Fruit fly (Drosophila melanogaster) whole organism, embryonic: ENCODE measurements around the gene CG9928.

ENCODE experiments used
- Atf3 ChIP-seq: fragments of 200-800 bp; sonication (Bioruptor generic); optimal IDR thresholded peaks from 3 replicates; lab custom pipeline; 2016; ENCODE audit warnings: missing biosample characterization, missing genetic modification characterization
- B-H2 ChIP-seq: fragments of 200-800 bp; sonication (Bioruptor generic); optimal IDR thresholded peaks from 2 replicates; lab custom pipeline; 2018; ENCODE audit warnings: missing biosample characterization, mild to moderate bottlenecking, missing genetic modification characterization
- BtbVII ChIP-seq: fragments of 200-800 bp; sonication (Bioruptor generic); optimal IDR thresholded peaks from 3 replicates; lab custom pipeline; 2017; ENCODE audit warnings: missing biosample characterization, mild to moderate bottlenecking, missing genetic modification characterization
- CG11560 ChIP-seq: fragments of 200-800 bp; sonication (Bioruptor generic); IDR thresholded peaks from 3 replicates; pipeline ENCODE4 v1.3.6; 2022; ENCODE audit warnings: missing biosample characterization, missing genetic modification characterization
- CG12071 ChIP-seq: fragments of 200-800 bp; sonication (Bioruptor generic); optimal IDR thresholded peaks from 3 replicates; lab custom pipeline; 2018; ENCODE audit warnings: missing biosample characterization, mild to moderate bottlenecking, missing genetic modification characterization
- CG13424 ChIP-seq: fragments of 200-800 bp; sonication (Bioruptor generic); optimal IDR thresholded peaks from 2 replicates; lab custom pipeline; 2019; ENCODE audit warnings: missing biosample characterization, mild to moderate bottlenecking, missing genetic modification characterization, moderate library complexity
- CG14050 ChIP-seq: fragments of 200-800 bp; sonication (Bioruptor generic); IDR thresholded peaks from 3 replicates; pipeline ENCODE4 v1.3.6; 2022; ENCODE audit warnings: missing biosample characterization, missing genetic modification characterization
- CG15011 ChIP-seq: fragments of 200-800 bp; sonication (Bioruptor generic); optimal IDR thresholded peaks from 3 replicates; lab custom pipeline; 2018; ENCODE audit warnings: missing biosample characterization, mild to moderate bottlenecking, missing genetic modification characterization
- CG1529 ChIP-seq: fragments of 200-800 bp; sonication (Bioruptor generic); optimal IDR thresholded peaks from 3 replicates; lab custom pipeline; 2018; ENCODE audit warnings: missing biosample characterization, missing genetic modification characterization
- CG1832 ChIP-seq: fragments of 200-800 bp; sonication (Bioruptor generic); optimal IDR thresholded peaks from 2 replicates; lab custom pipeline; 2017; ENCODE audit warnings: missing biosample characterization, mild to moderate bottlenecking, missing genetic modification characterization, inconsistent platforms
- CG18476 ChIP-seq: fragments of 200-800 bp; sonication (Bioruptor generic); optimal IDR thresholded peaks from 2 replicates; lab custom pipeline; 2016; ENCODE audit warnings: missing biosample characterization, mild to moderate bottlenecking, missing genetic modification characterization
- CG3281 ChIP-seq: fragments of 200-800 bp; sonication (Bioruptor generic); optimal IDR thresholded peaks from 3 replicates; lab custom pipeline; 2017; ENCODE audit warnings: missing biosample characterization, mild to moderate bottlenecking, missing genetic modification characterization
- CG34376 ChIP-seq: fragments of 200-800 bp; sonication (Bioruptor generic); optimal IDR thresholded peaks from 2 replicates; lab custom pipeline; 2018; ENCODE audit warnings: missing biosample characterization, mild to moderate bottlenecking, missing genetic modification characterization
- CG6254 ChIP-seq: fragments of 200-800 bp; sonication (Bioruptor generic); optimal IDR thresholded peaks from 3 replicates; lab custom pipeline; 2017; ENCODE audit warnings: mild to moderate bottlenecking, missing biosample characterization, missing genetic modification reagents, missing genetic modification characterization
- CG6791 ChIP-seq: fragments of 200-800 bp; sonication (Bioruptor generic); IDR thresholded peaks from 3 replicates; pipeline ENCODE4 v1.3.6; 2022; ENCODE audit warnings: missing biosample characterization, missing genetic modification characterization; ENCODE audit not compliant: partially characterized antibody
- CG7556 ChIP-seq: fragments of 200-800 bp; sonication (Bioruptor generic); optimal IDR thresholded peaks from 2 replicates; lab custom pipeline; 2017; ENCODE audit warnings: missing biosample characterization, mild to moderate bottlenecking, missing genetic modification characterization
- CG7839 ChIP-seq: fragments of 200-800 bp; sonication (Bioruptor generic); optimal IDR thresholded peaks from 3 replicates; lab custom pipeline; 2018; ENCODE audit warnings: missing biosample characterization, mild to moderate bottlenecking, missing genetic modification characterization, moderate library complexity
- CG8089 ChIP-seq: fragments of 200-800 bp; sonication (Bioruptor generic); optimal IDR thresholded peaks from 3 replicates; lab custom pipeline; 2016; ENCODE audit warnings: missing biosample characterization, missing genetic modification characterization
- CG8765 ChIP-seq: fragments of 200-800 bp; sonication (Bioruptor generic); IDR thresholded peaks from 2 replicates; pipeline ENCODE4 v1.3.6; 2022; ENCODE audit warnings: missing biosample characterization, missing genetic modification characterization
- CG9437 ChIP-seq: fragments of 200-800 bp; sonication (Bioruptor generic); optimal IDR thresholded peaks from 2 replicates; lab custom pipeline; 2018; ENCODE audit warnings: missing biosample characterization, mild to moderate bottlenecking, missing genetic modification characterization
- CTCF ChIP-seq: fragments of 200-800 bp; sonication (Bioruptor generic); optimal IDR thresholded peaks from 2 replicates; lab custom pipeline; 2017; ENCODE audit warnings: missing biosample characterization, mild to moderate bottlenecking, missing genetic modification characterization, moderate library complexity
- Deaf1 ChIP-seq: fragments of 200-800 bp; optimal IDR thresholded peaks from 3 replicates; lab custom pipeline; 2019; ENCODE audit warnings: missing biosample characterization, mild to moderate bottlenecking, missing genetic modification characterization, moderate library complexity
- Drgx ChIP-seq: fragments of 200-800 bp; sonication (Bioruptor generic); IDR thresholded peaks from 2 replicates; pipeline ENCODE4 v1.3.6; 2022; ENCODE audit warnings: missing biosample characterization, missing genetic modification characterization
- Hmx ChIP-seq: fragments of 200-800 bp; sonication (Bioruptor generic); optimal IDR thresholded peaks from 2 replicates; lab custom pipeline; 2016; ENCODE audit warnings: missing biosample characterization, missing genetic modification characterization
- NC2β ChIP-seq: fragments of 200-800 bp; sonication (Bioruptor generic); optimal IDR thresholded peaks from 2 replicates; lab custom pipeline; 2016; ENCODE audit warnings: missing biosample characterization, missing genetic modification characterization
- Nf-YC ChIP-seq: fragments of 200-800 bp; optimal IDR thresholded peaks from 3 replicates; lab custom pipeline; 2019; ENCODE audit warnings: missing biosample characterization, mild to moderate bottlenecking, missing genetic modification characterization, moderate library complexity
- NfI ChIP-seq: fragments of 200-800 bp; sonication (Bioruptor generic); optimal IDR thresholded peaks from 3 replicates; lab custom pipeline; 2018; ENCODE audit warnings: missing biosample characterization, mild to moderate bottlenecking, missing genetic modification characterization, moderate library complexity
- Tbp ChIP-seq: fragments of >200 bp; optimal IDR thresholded peaks from 2 replicates; lab custom pipeline; 2018; ENCODE audit warnings: missing biosample characterization, missing genetic modification characterization
- ara ChIP-seq: fragments of 200-800 bp; sonication (Bioruptor generic); IDR thresholded peaks from 2 replicates; pipeline ENCODE4 v1.3.6; 2022; ENCODE audit warnings: missing biosample characterization, missing genetic modification characterization
- ash1 ChIP-seq: fragments of 200-800 bp; sonication (Bioruptor generic); optimal IDR thresholded peaks from 2 replicates; lab custom pipeline; 2018; ENCODE audit warnings: missing biosample characterization, mild to moderate bottlenecking, missing genetic modification characterization
- br ChIP-seq: fragments of >200 bp; optimal IDR thresholded peaks from 2 replicates; lab custom pipeline; 2017
- chinmo ChIP-seq: fragments of 200-800 bp; sonication (Bioruptor generic); IDR thresholded peaks from 4 replicates; pipeline ENCODE4 v1.3.6; 2022; ENCODE audit warnings: missing biosample characterization, missing genetic modification characterization; ENCODE audit not compliant: partially characterized antibody
- chn ChIP-seq: fragments of 200-800 bp; sonication (Bioruptor generic); optimal IDR thresholded peaks from 2 replicates; lab custom pipeline; 2016; ENCODE audit warnings: missing biosample characterization, missing genetic modification characterization
- dan ChIP-seq: fragments of 200-800 bp; sonication (Bioruptor generic); IDR thresholded peaks from 2 replicates; pipeline ENCODE4 v1.3.6; 2022; ENCODE audit warnings: missing biosample characterization, missing genetic modification characterization
- fd3F ChIP-seq: fragments of 200-800 bp; sonication (Bioruptor generic); optimal IDR thresholded peaks from 2 replicates; lab custom pipeline; 2018; ENCODE audit warnings: missing biosample characterization, mild to moderate bottlenecking, missing genetic modification characterization, moderate library complexity
- ftz-f1 ChIP-seq: fragments of 200-800 bp; sonication (Bioruptor generic); optimal IDR thresholded peaks from 2 replicates; lab custom pipeline; 2016; ENCODE audit warnings: missing biosample characterization, missing genetic modification characterization
- gt ChIP-seq: fragments of 200-800 bp; sonication (Bioruptor generic); IDR thresholded peaks from 2 replicates; pipeline ENCODE4 v1.3.6; 2022; ENCODE audit warnings: missing biosample characterization, missing genetic modification characterization
- hb ChIP-seq: fragments of 200-800 bp; sonication (Bioruptor generic); IDR thresholded peaks from 3 replicates; pipeline ENCODE4 v1.3.6; 2022; ENCODE audit warnings: missing biosample characterization, missing genetic modification characterization; ENCODE audit not compliant: partially characterized antibody
- jing ChIP-seq: fragments of 200-800 bp; sonication (Bioruptor generic); optimal IDR thresholded peaks from 2 replicates; lab custom pipeline; 2018; ENCODE audit warnings: missing biosample characterization, mild to moderate bottlenecking, missing genetic modification characterization
- kni ChIP-seq: fragments of 200-800 bp; sonication (Bioruptor generic); optimal IDR thresholded peaks from 3 replicates; lab custom pipeline; 2017; ENCODE audit warnings: mild to moderate bottlenecking, missing biosample characterization, missing genetic modification reagents, missing genetic modification characterization
- oc ChIP-seq: fragments of 200-800 bp; sonication (Bioruptor generic); optimal IDR thresholded peaks from 2 replicates; lab custom pipeline; 2018; ENCODE audit warnings: missing biosample characterization, mild to moderate bottlenecking, missing genetic modification characterization, moderate library complexity
- org-1 ChIP-seq: fragments of 200-800 bp; sonication (Bioruptor generic); optimal IDR thresholded peaks from 2 replicates; lab custom pipeline; 2017; ENCODE audit warnings: missing biosample characterization, missing genetic modification characterization
- prd ChIP-seq, 3 experiments: fragments of >200 bp in 2 of 3; fragments of 200-800 bp in 1 of 3; sonication (Bioruptor generic) in 1 of 3; optimal IDR thresholded peaks in 2 of 3; IDR thresholded peaks in 1 of 3; 2 replicates in 2 of 3; 3 replicates in 1 of 3; pipeline versions ENCODE4 v1.3.6 to Lab custom; 2017 to 2022; ENCODE audit warnings: missing biosample characterization in 1 of 3, missing genetic modification characterization in 1 of 3
- pros ChIP-seq: fragments of 200-800 bp; sonication (Bioruptor generic); optimal IDR thresholded peaks from 3 replicates; lab custom pipeline; 2019; ENCODE audit warnings: missing biosample characterization, mild to moderate bottlenecking, missing genetic modification characterization, moderate library complexity
- row ChIP-seq: fragments of 200-800 bp; sonication (Bioruptor generic); IDR thresholded peaks from 3 replicates; pipeline ENCODE4 v1.3.6; 2022; ENCODE audit warnings: missing biosample characterization, missing genetic modification characterization
- salm ChIP-seq: fragments of 200-800 bp; sonication (Bioruptor generic); optimal IDR thresholded peaks from 2 replicates; lab custom pipeline; 2018; ENCODE audit warnings: missing biosample characterization, mild to moderate bottlenecking, missing genetic modification characterization
- sens-2 ChIP-seq: fragments of 200-800 bp; sonication (Bioruptor generic); IDR thresholded peaks from 2 replicates; pipeline ENCODE4 v1.3.6; 2022; ENCODE audit warnings: missing biosample characterization, missing genetic modification characterization
- seq ChIP-seq: fragments of 200-800 bp; sonication (Bioruptor generic); IDR thresholded peaks from 2 replicates; pipeline ENCODE4 v1.3.6; 2022; ENCODE audit warnings: missing biosample characterization, missing genetic modification characterization
- tll ChIP-seq, 2 experiments: fragments of 200-800 bp in 1 of 2; fragments of >200 bp in 1 of 2; sonication (Bioruptor generic) in 1 of 2; optimal IDR thresholded peaks; 2 replicates each; lab custom pipeline; 2017 to 2019; ENCODE audit warnings: missing biosample characterization in 2 of 2, missing genetic modification characterization in 2 of 2, mild to moderate bottlenecking in 1 of 2, moderate library complexity in 1 of 2
- trem ChIP-seq: fragments of 200-800 bp; optimal IDR thresholded peaks from 3 replicates; lab custom pipeline; 2019; ENCODE audit warnings: missing biosample characterization, mild to moderate bottlenecking, missing genetic modification characterization, moderate library complexity

The CG9928 gene

dm6 chr2L:13145035-13145683 lies 2.5 kb upstream of the CG9928 start (continued):
- TF ChIP-seq CG15011 (GFP tag; lab: Kevin White, UChicago) (peak; percentile 71), Hmx (GFP tag; lab: Kevin White, UChicago) (peak; percentile 4), Drgx (GFP tag; lab: Robert Waterston, UW) (peak; percentile 69; the same call in 1 of the 2 replicates), CG11560 (0 out of 3 replicates have a peak, but pooled peaks have one; percentile 56), CG1529 (GFP tag; lab: Kevin White, UChicago) (no peak), trem (tag; lab: Kevin White, UChicago) (peak; percentile 3), CG13424 (tag; lab: Kevin White, UChicago) (peak; percentile 73), CG34376 (GFP tag; lab: Kevin White, UChicago) (peak; percentile 57), Deaf1 (tag; lab: Kevin White, UChicago) (peak; percentile 47), BtbVII (peak; percentile 75), tll (GFP tag; optimal IDR thresholded peaks at IDR 0.05; lab: Kevin White, UChicago) (no peak), CG9437 (GFP tag; lab: Kevin White, UChicago) (peak; percentile 41), CG12071 (GFP tag; lab: Kevin White, UChicago) (peak; percentile 69), CG8089 (GFP tag; lab: Kevin White, UChicago) (peak; percentile 16), seq (GFP tag; lab: Robert Waterston, UW) (peak; percentile 61; the same call in 1 of the 2 replicates), br (lab: Kevin White, UChicago) (no peak), chinmo (peak; percentile 84; the same call in 2 of the 4 replicates), sens-2 (GFP tag; lab: Robert Waterston, UW) (peak; percentile 39; the same call in 1 of the 2 replicates), B-H2 (no peak), jing (GFP tag; lab: Kevin White, UChicago) (no peak), CG3281 (GFP tag; lab: Kevin White, UChicago) (peak; percentile 85), row (GFP tag; lab: Robert Waterston, UW) (peak; percentile 88), salm (tag; lab: Kevin White, UChicago) (no peak), dan (GFP tag; lab: Robert Waterston, UW) (no peak), pros (GFP tag; lab: Kevin White, UChicago) (no peak), CG8765 (GFP tag; lab: Robert Waterston, UW) (no peak), kni (peak; percentile 8), ash1 (GFP tag; lab: Kevin White, UChicago) (no peak), CG18476 (GFP tag; lab: Kevin White, UChicago) (peak; percentile 60), org-1 (GFP tag; lab: Kevin White, UChicago) (peak; percentile 46), Atf3 (peak; percentile 10), NC2β (GFP tag; lab: Kevin White, UChicago) (no peak), CG6791 (GFP tag; lab: Robert Waterston, UW) (no peak), oc (tag; lab: Kevin White, UChicago) (peak; percentile 49), fd3F (GFP tag; lab: Kevin White, UChicago) (peak; percentile 84), prd (optimal IDR thresholded peaks at IDR 0.05; lab: Kevin White, UChicago) (no peak), prd (GFP tag; IDR thresholded peaks at IDR 0.05; lab: Robert Waterston, UW) (peak; percentile 82), CG7839 (tag; lab: Kevin White, UChicago) (peak; percentile 90), Tbp (GFP tag; lab: Kevin White, UChicago) (no peak), ftz-f1 (peak; percentile 24), CG1832 (GFP tag; lab: Kevin White, UChicago) (no peak), CG7556 (GFP tag; lab: Kevin White, UChicago) (peak; percentile 65), gt (GFP tag; lab: Robert Waterston, UW) (no peak), Nf-YC (peak; percentile 76), CTCF (GFP tag; lab: Kevin White, UChicago) (no peak), hb (no peak), chn (GFP tag; lab: Kevin White, UChicago) (peak; percentile 45), ara (GFP tag; lab: Robert Waterston, UW) (no peak), CG14050 (GFP tag; lab: Robert Waterston, UW) (peak; percentile 68), CG6254 (no peak), NfI (peak; percentile 62)
